Worm (Caenorhabditis elegans) whole organism, L4 larva: ENCODE results near the gene sdz-19.

Experiments used
- F10B5.3 ChIP-seq: sonication (generic microtip); optimal IDR thresholded peaks from 2 replicates; lab custom pipeline; 2016; ENCODE audit warnings: mild to moderate bottlenecking, missing genetic modification characterization, missing compliant biosample characterization
- F26F4.8 ChIP-seq: fragments of 200-800 bp; sonication (Bioruptor generic); conservative IDR thresholded peaks from 2 replicates; pipeline ENCODE4 v1.3.6; 2022; ENCODE audit warnings: missing genetic modification characterization, missing compliant biosample characterization
- F37D6.2 ChIP-seq: sonication (generic microtip); optimal IDR thresholded peaks from 2 replicates; lab custom pipeline; 2016; ENCODE audit warnings: mild to moderate bottlenecking, missing genetic modification characterization, missing compliant biosample characterization
- Y105C5A.15 ChIP-seq: fragments of 200-800 bp; sonication (Bioruptor generic); IDR thresholded peaks from 2 replicates; pipeline ENCODE4 v1.3.6; 2022; ENCODE audit warnings: missing genetic modification characterization, missing compliant biosample characterization
- ZK546.5 ChIP-seq, 2 experiments: sonication (generic microtip); optimal IDR thresholded peaks; 2 replicates each; lab custom pipeline; 2017; ENCODE audit warnings: missing biosample characterization in 2 of 2, missing genetic modification characterization in 2 of 2
- aha-1 ChIP-seq: fragments of 150-350 bp; peaks from one replicate; lab custom pipeline; 2014; ENCODE audit warnings: missing biosample characterization, missing genetic modification characterization
- arid-1 ChIP-seq: fragments of 200-800 bp; sonication (Bioruptor generic); conservative IDR thresholded peaks from 2 replicates; pipeline ENCODE4 v1.3.6; 2022; ENCODE audit warnings: missing genetic modification reagents, missing genetic modification characterization, missing compliant biosample characterization
- attf-4 ChIP-seq: sonication (generic microtip); optimal IDR thresholded peaks from 3 replicates; lab custom pipeline; 2017; ENCODE audit warnings: missing biosample characterization, missing genetic modification characterization
- ceh-20 ChIP-seq: fragments of 200-800 bp; sonication (Bioruptor generic); IDR thresholded peaks from 2 replicates; pipeline ENCODE4 v1.3.6; 2022; ENCODE audit warnings: missing genetic modification reagents, missing genetic modification characterization, missing compliant biosample characterization
- cey-2 ChIP-seq: sonication (generic microtip); optimal IDR thresholded peaks from 3 replicates; lab custom pipeline; 2017; ENCODE audit warnings: missing genetic modification characterization, mild to moderate bottlenecking, missing compliant biosample characterization, antibody characterized with exemption, borderline replicate concordance; ENCODE audit not compliant: insufficient read depth
- ctbp-1 ChIP-seq: fragments of 200-800 bp; sonication (Bioruptor generic); IDR thresholded peaks from 2 replicates; pipeline ENCODE4 v1.3.6; 2022; ENCODE audit warnings: missing genetic modification reagents, missing genetic modification characterization, missing compliant biosample characterization
- daf-16 ChIP-seq, 3 experiments: sonication (generic microtip); optimal IDR thresholded peaks; 2 replicates each; lab custom pipeline; 2016 to 2017; ENCODE audit warnings: missing genetic modification characterization in 3 of 3, missing genetic modification reagents in 3 of 3, mild to moderate bottlenecking in 2 of 3, missing compliant biosample characterization in 2 of 3, missing biosample characterization in 1 of 3, moderate library complexity in 1 of 3
- dmd-6 ChIP-seq: fragments of 200-800 bp; sonication (Bioruptor generic); IDR thresholded peaks from 2 replicates; pipeline ENCODE4 v1.3.6; 2022; ENCODE audit warnings: missing genetic modification reagents, missing genetic modification characterization, missing compliant biosample characterization
- dve-1 ChIP-seq: sonication (generic microtip); optimal IDR thresholded peaks from 2 replicates; lab custom pipeline; 2017; ENCODE audit warnings: antibody characterized with exemption, mild to moderate bottlenecking, missing genetic modification characterization, missing compliant biosample characterization; ENCODE audit not compliant: insufficient read depth
- hif-1 ChIP-seq, 2 experiments: sonication (generic microtip); optimal IDR thresholded peaks; 2 replicates each; lab custom pipeline; 2016 to 2017; ENCODE audit warnings: missing compliant biosample characterization in 2 of 2, missing genetic modification characterization in 2 of 2, missing genetic modification reagents in 2 of 2, missing genotype in 2 of 2, mild to moderate bottlenecking in 1 of 2
- hlh-11 ChIP-seq: fragments of 200-800 bp; sonication (Bioruptor generic); optimal IDR thresholded peaks from 2 replicates; lab custom pipeline; 2018; ENCODE audit warnings: mild to moderate bottlenecking, missing genetic modification characterization, missing compliant biosample characterization
- hmg-1.1 ChIP-seq: fragments of 200-800 bp; sonication (Bioruptor generic); IDR thresholded peaks from 2 replicates; pipeline ENCODE4 v1.3.6; 2022; ENCODE audit warnings: missing genetic modification reagents, missing genetic modification characterization, missing compliant biosample characterization
- lin-13 ChIP-seq: fragments of 150-350 bp; optimal IDR thresholded peaks from 2 replicates; lab custom pipeline; 2014; ENCODE audit warnings: missing biosample characterization, missing genetic modification reagents, missing genetic modification characterization
- lin-29 ChIP-seq: fragments of 200-800 bp; sonication (Bioruptor generic); IDR thresholded peaks from 2 replicates; pipeline ENCODE4 v1.3.6; 2022; ENCODE audit warnings: missing genetic modification reagents, missing genetic modification characterization, missing compliant biosample characterization
- mdl-1 ChIP-seq, 2 experiments: fragments of 150-350 bp in 1 of 2; sonication (generic microtip) in 1 of 2; optimal IDR thresholded peaks; 2 replicates each; lab custom pipeline; 2014 to 2017; ENCODE audit warnings: missing biosample characterization in 2 of 2, missing genetic modification characterization in 2 of 2
- mep-1 ChIP-seq: fragments of 150-350 bp; sonication (generic microtip); optimal IDR thresholded peaks from 3 replicates; lab custom pipeline; 2014; ENCODE audit warnings: missing biosample characterization, missing genetic modification characterization
- mes-2 ChIP-seq: sonication (generic microtip); optimal IDR thresholded peaks from 2 replicates; lab custom pipeline; 2016; ENCODE audit warnings: missing genotype, mild to moderate bottlenecking, missing genetic modification characterization, missing compliant biosample characterization; ENCODE audit not compliant: poor library complexity, severe bottlenecking
- nhr-10 ChIP-seq: fragments of 150-350 bp; optimal IDR thresholded peaks from 2 replicates; lab custom pipeline; 2014; ENCODE audit warnings: missing biosample characterization, missing genetic modification characterization
- nhr-11 ChIP-seq: fragments of 150-350 bp; optimal IDR thresholded peaks from 2 replicates; lab custom pipeline; 2014; ENCODE audit warnings: missing biosample characterization, missing genetic modification characterization
- nhr-111 ChIP-seq: fragments of 200-800 bp; sonication (Bioruptor generic); optimal IDR thresholded peaks from 2 replicates; lab custom pipeline; 2018; ENCODE audit warnings: mild to moderate bottlenecking, missing genetic modification characterization, missing compliant biosample characterization
- nhr-28 ChIP-seq: fragments of 150-350 bp; optimal IDR thresholded peaks from 2 replicates; lab custom pipeline; 2014; ENCODE audit warnings: missing biosample characterization, missing genetic modification characterization
- nhr-77 ChIP-seq: fragments of 150-350 bp; optimal IDR thresholded peaks from 2 replicates; lab custom pipeline; 2014; ENCODE audit warnings: missing biosample characterization, missing genetic modification characterization
- php-3 ChIP-seq: fragments of 200-800 bp; sonication (Bioruptor generic); IDR thresholded peaks from 2 replicates; pipeline ENCODE4 v1.3.6; 2022; ENCODE audit warnings: missing genetic modification reagents, missing genetic modification characterization, missing compliant biosample characterization
- pqm-1 ChIP-seq: sonication (generic microtip); optimal IDR thresholded peaks from 2 replicates; lab custom pipeline; 2017; ENCODE audit warnings: missing biosample characterization, missing genetic modification characterization
- set-16 ChIP-seq: fragments of 200-800 bp; sonication (Bioruptor generic); IDR thresholded peaks from 2 replicates; pipeline ENCODE4 v1.3.6; 2022; ENCODE audit warnings: missing genetic modification reagents, missing genetic modification characterization, missing compliant biosample characterization
- spr-3 ChIP-seq: fragments of 200-800 bp; sonication (Bioruptor generic); optimal IDR thresholded peaks from 2 replicates; lab custom pipeline; 2018; ENCODE audit warnings: mild to moderate bottlenecking, missing genetic modification characterization, missing compliant biosample characterization
- unc-130 ChIP-seq: sonication (generic microtip); optimal IDR thresholded peaks from 2 replicates; lab custom pipeline; 2016; ENCODE audit warnings: missing genetic modification reagents, missing genetic modification characterization, missing compliant biosample characterization
- unc-62 ChIP-seq, 3 experiments: fragments of 150-350 bp in 1 of 3; sonication (generic microtip); optimal IDR thresholded peaks in 2 of 3; peaks in 1 of 3; 1 replicate in 1 of 3; 2 replicates in 2 of 3; lab custom pipeline; 2014 to 2017; ENCODE audit warnings: missing biosample characterization in 3 of 3, missing genetic modification characterization in 3 of 3, missing genetic modification reagents in 3 of 3, missing genotype in 1 of 3
- zfp-3 ChIP-seq: fragments of 200-800 bp; sonication (Bioruptor generic); conservative IDR thresholded peaks from 2 replicates; pipeline ENCODE4 v1.3.6; 2022; ENCODE audit warnings: missing genetic modification reagents, missing genetic modification characterization, missing compliant biosample characterization
- ztf-7 ChIP-seq: fragments of 150-350 bp; optimal IDR thresholded peaks from 2 replicates; lab custom pipeline; 2014; ENCODE audit warnings: missing biosample characterization, missing genetic modification characterization

sdz-19 gene

DNA sequence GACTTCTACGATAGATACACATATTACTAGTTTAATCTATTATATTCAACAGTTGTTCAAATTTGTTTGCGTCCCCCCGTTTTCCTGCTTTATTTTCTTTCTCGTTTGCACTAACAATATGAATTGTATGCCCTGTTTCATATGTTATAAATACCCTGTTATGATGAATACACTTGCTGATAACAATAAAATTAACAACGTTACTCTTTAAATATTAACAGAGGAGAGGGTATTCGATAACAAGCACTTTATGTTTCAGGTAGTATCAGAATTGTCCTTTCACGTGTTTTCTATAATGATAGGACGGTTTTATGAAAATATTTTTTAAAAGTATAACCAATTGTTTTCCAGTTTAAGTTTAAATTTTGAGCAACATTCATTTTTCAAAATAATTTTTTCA lies 24.7 kb downstream of the sdz-19 start:
- no peak for TF ChIP-seq dve-1
- TF ChIP-seq daf-16 (GFP tag; optimal IDR thresholded peaks at IDR 0.05; lab: Kevin White, UChicago) = no peak
- TF ChIP-seq daf-16 (tag; optimal IDR thresholded peaks at IDR 0.05; lab: Kevin White, UChicago) = peak; percentile 96
- TF ChIP-seq arid-1 (GFP tag; lab: Robert Waterston, UW) = no peak
- peak; percentile 50 for TF ChIP-seq pqm-1 (tag; lab: Kevin White, UChicago)
- TF ChIP-seq hlh-11 = no peak
- TF ChIP-seq zfp-3 (GFP tag; lab: Robert Waterston, UW) = no peak
- no peak for TF ChIP-seq hmg-1.1
- TF ChIP-seq php-3 (GFP tag; lab: Robert Waterston, UW) = no peak
- no peak for TF ChIP-seq aha-1 (tag; lab: Kevin White, UChicago)
- TF ChIP-seq F37D6.2 (tag; lab: Kevin White, UChicago) = no peak
- TF ChIP-seq F10B5.3 = no peak
- TF ChIP-seq cey-2 (tag; lab: Kevin White, UChicago) = no peak
- TF ChIP-seq nhr-111 (GFP tag; lab: Kevin White, UChicago) = no peak
- no peak for TF ChIP-seq mes-2 (tag; lab: Kevin White, UChicago)
- TF ChIP-seq ZK546.5 (tag; optimal IDR thresholded peaks at IDR 0.05; lab: Kevin White, UChicago) = no peak
- no peak for TF ChIP-seq spr-3
- TF ChIP-seq ctbp-1 (GFP tag; lab: Robert Waterston, UW) = no peak
- TF ChIP-seq F26F4.8 (GFP tag; lab: Robert Waterston, UW) = no peak
- no peak for TF ChIP-seq dmd-6 (GFP tag; lab: Robert Waterston, UW)
- no peak for TF ChIP-seq mep-1 (tag; lab: Kevin White, UChicago)
- TF ChIP-seq nhr-77 (tag; lab: Kevin White, UChicago) = peak; percentile 40
- TF ChIP-seq hif-1 (tag; optimal IDR thresholded peaks at IDR 0.05; lab: Kevin White, UChicago) = no peak
- TF ChIP-seq Y105C5A.15 (GFP tag; lab: Robert Waterston, UW) = no peak
- TF ChIP-seq unc-130 (GFP tag; lab: Kevin White, UChicago) = no peak
- no peak for TF ChIP-seq nhr-11 (tag; lab: Kevin White, UChicago)
- no peak for TF ChIP-seq lin-29 (GFP tag; lab: Robert Waterston, UW)
- TF ChIP-seq ceh-20 = no peak
- peak; percentile 58 for TF ChIP-seq nhr-28 (tag; lab: Kevin White, UChicago)
- TF ChIP-seq nhr-10 (tag; lab: Kevin White, UChicago) = no peak
- no peak for TF ChIP-seq lin-13
- no peak for TF ChIP-seq attf-4 (tag; lab: Kevin White, UChicago)

DNA sequence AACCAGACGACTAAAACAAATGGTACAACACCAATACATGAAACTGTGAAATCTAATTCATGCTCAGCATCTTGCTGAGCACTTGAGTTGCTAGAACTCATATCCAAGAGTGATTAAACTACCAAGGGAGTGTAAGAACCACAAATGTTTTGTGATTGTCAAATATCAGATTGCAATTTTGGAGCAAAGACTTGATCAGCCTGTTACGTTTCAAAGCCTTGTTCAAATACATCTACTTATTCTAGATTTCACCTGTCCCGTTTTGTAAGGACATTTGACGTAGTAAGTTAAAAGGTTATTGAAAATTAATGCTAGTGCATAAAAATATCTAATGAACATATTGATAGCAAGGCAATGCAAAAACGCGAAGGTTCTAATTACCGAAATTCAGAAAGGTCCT lies 25.8 kb downstream of the sdz-19 start, which contains the start of gene F45E6.1:
F45E6.1 (minus strand) TSS at position 101 of the 400 bp plus-strand sequence.
- TF ChIP-seq cey-2 (tag; lab: Kevin White, UChicago) = no peak
- TF ChIP-seq unc-62 (GFP tag; optimal IDR thresholded peaks at IDR 0.05 in 1 of 2; lab: Kevin White, UChicago) = peak in 1 of 2 experiments; percentile 35
- no peak for TF ChIP-seq unc-62 (tag; optimal IDR thresholded peaks at IDR 0.05; lab: Kevin White, UChicago)

DNA sequence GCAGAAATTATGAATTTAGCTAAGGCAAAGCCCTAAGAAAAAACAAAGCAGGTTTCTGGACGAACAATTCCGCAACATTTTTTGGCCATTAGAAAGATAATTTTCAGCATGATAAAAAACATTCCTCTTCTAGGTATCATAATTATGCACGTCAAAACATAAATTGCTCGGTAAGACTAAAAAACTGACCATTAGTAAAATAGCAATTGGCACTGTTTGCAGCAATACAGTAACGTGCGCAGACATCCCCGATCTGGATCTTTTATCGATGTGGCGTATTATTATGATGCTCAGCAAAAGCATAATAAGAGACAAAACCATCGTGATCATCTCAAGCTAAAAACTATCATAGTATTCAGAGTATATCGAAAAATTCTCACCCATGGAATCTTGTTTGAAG lies 26.7 kb downstream of the sdz-19 start:
- TF ChIP-seq mdl-1 (tag; optimal IDR thresholded peaks at IDR 0.05; lab: Kevin White, UChicago) (no peak), aha-1 (tag; lab: Kevin White, UChicago) (peak; percentile 54), unc-62 (GFP tag; optimal IDR thresholded peaks at IDR 0.05 in 1 of 2; lab: Kevin White, UChicago) (peak in 1 of 2 experiments; percentile 6), unc-62 (tag; optimal IDR thresholded peaks at IDR 0.05; lab: Kevin White, UChicago) (no peak)

DNA sequence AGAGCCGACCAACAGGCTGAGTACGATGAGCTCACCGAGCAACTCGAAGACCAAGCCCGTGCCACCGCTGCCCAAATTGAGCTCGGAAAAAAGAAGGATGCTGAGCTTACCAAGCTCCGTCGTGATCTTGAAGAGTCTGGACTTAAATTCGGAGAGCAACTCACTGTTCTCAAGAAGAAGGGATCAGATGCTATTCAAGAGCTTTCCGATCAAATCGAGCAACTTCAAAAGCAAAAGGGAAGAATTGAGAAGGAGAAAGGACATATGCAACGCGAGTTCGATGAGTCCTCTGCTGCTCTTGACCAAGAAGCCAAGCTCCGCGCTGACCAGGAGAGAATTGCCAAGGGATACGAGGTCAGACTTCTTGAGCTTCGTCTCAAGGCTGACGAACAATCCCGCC lies 30.9 kb downstream of the sdz-19 start:
- no peak for TF ChIP-seq ztf-7
- TF ChIP-seq aha-1 (tag; lab: Kevin White, UChicago) = peak; percentile 94
- 0 out of 2 replicates have a peak, but pooled peaks have one; percentile 10 for TF ChIP-seq set-16 (GFP tag; lab: Robert Waterston, UW)
